Worm (Caenorhabditis elegans) whole organism, early embryonic: ENCODE data around the gene F58F9.8.

Experiments used
- B0310.2 ChIP-seq: sonication (generic microtip); optimal IDR thresholded peaks from 2 replicates; lab custom pipeline; 2016; ENCODE audit warnings: mild to moderate bottlenecking, missing genetic modification characterization, missing compliant biosample characterization
- F13C5.2 ChIP-seq: sonication (generic microtip); optimal IDR thresholded peaks from 2 replicates; lab custom pipeline; 2017; ENCODE audit warnings: mild to moderate bottlenecking, missing genetic modification characterization, inconsistent platforms, missing compliant biosample characterization
- aly-1 ChIP-seq: sonication (generic microtip); optimal IDR thresholded peaks from 2 replicates; lab custom pipeline; 2016; ENCODE audit warnings: missing genetic modification characterization, missing compliant biosample characterization
- ama-1 ChIP-seq: fragments of 150-350 bp; optimal IDR thresholded peaks from 2 replicates; lab custom pipeline; 2014
- ceh-13 ChIP-seq: fragments of 200-800 bp; sonication (Bioruptor generic); optimal IDR thresholded peaks from 2 replicates; lab custom pipeline; 2018; ENCODE audit warnings: mild to moderate bottlenecking, missing genetic modification characterization, missing compliant biosample characterization
- ceh-36 ChIP-seq: sonication (generic microtip); optimal IDR thresholded peaks from 2 replicates; lab custom pipeline; 2016; ENCODE audit warnings: missing genetic modification characterization, inconsistent platforms, missing compliant biosample characterization
- ets-7 ChIP-seq: sonication (generic microtip); optimal IDR thresholded peaks from 2 replicates; lab custom pipeline; 2016; ENCODE audit warnings: missing genotype, missing genetic modification characterization, missing compliant biosample characterization
- flt-1 ChIP-seq: fragments of 200-800 bp; sonication (Bioruptor generic); IDR thresholded peaks from 2 replicates; pipeline ENCODE4 v1.3.6; 2022; ENCODE audit warnings: missing genetic modification characterization, missing compliant biosample characterization
- hmbx-1 ChIP-seq: sonication (generic microtip); optimal IDR thresholded peaks from 2 replicates; lab custom pipeline; 2016; ENCODE audit warnings: mild to moderate bottlenecking, missing genetic modification characterization, missing compliant biosample characterization
- hmg-4 ChIP-seq: fragments of 200-800 bp; sonication (Bioruptor generic); optimal IDR thresholded peaks from 2 replicates; lab custom pipeline; 2018; ENCODE audit warnings: mild to moderate bottlenecking, missing genetic modification characterization, missing compliant biosample characterization
- hnd-1 ChIP-seq: sonication (generic microtip); optimal IDR thresholded peaks from 2 replicates; lab custom pipeline; 2016; ENCODE audit warnings: missing genetic modification characterization, missing compliant biosample characterization
- pes-1 ChIP-seq: fragments of 200-800 bp; sonication (Bioruptor generic); IDR thresholded peaks from 2 replicates; pipeline ENCODE4 v1.3.6; 2022; ENCODE audit warnings: missing genetic modification reagents, missing genetic modification characterization, missing compliant biosample characterization
- scrt-1 ChIP-seq: fragments of 200-800 bp; sonication (Bioruptor generic); IDR thresholded peaks from 2 replicates; pipeline ENCODE4 v1.3.6; 2022; ENCODE audit warnings: missing genetic modification characterization, missing compliant biosample characterization
- sea-1 ChIP-seq: fragments of 200-800 bp; sonication (Bioruptor generic); conservative IDR thresholded peaks from 2 replicates; pipeline ENCODE4 v1.3.6; 2022; ENCODE audit warnings: missing genetic modification characterization, missing compliant biosample characterization
- tbx-11 ChIP-seq: fragments of 200-800 bp; sonication (Bioruptor generic); IDR thresholded peaks from 2 replicates; pipeline ENCODE4 v1.3.6; 2022; ENCODE audit warnings: missing genetic modification characterization, missing compliant biosample characterization
- tbx-37 ChIP-seq: fragments of 200-800 bp; sonication (Bioruptor generic); conservative IDR thresholded peaks from 2 replicates; pipeline ENCODE4 v1.3.6; 2022; ENCODE audit warnings: missing genetic modification reagents, missing genetic modification characterization, missing compliant biosample characterization
- tra-4 ChIP-seq: sonication (generic microtip); optimal IDR thresholded peaks from 2 replicates; lab custom pipeline; 2017; ENCODE audit warnings: missing genetic modification characterization, missing compliant biosample characterization

The F58F9.8 gene

ce11 chrIV:6237508-6238227 lies at the start of gene F58F9.8, which contains the start of gene F58F9.6:
TSS of gene F58F9.8 (plus strand) at chrIV:6238177.
TSS of gene F58F9.6 (minus strand) at chrIV:6237608.
- TF ChIP-seq hnd-1 (tag; lab: Kevin White, UChicago) (no peak), tbx-11 (GFP tag; lab: Robert Waterston, UW) (no peak), tra-4 (tag; lab: Kevin White, UChicago) (no peak), hmbx-1 (tag; lab: Kevin White, UChicago) (no peak), F13C5.2 (tag; lab: Kevin White, UChicago) (no peak), sea-1 (GFP tag; lab: Robert Waterston, UW) (no peak)

ce11 chrIV:6200249-6200648 lies 37.7 kb upstream of the F58F9.8 start:
- no peak for TF ChIP-seq aly-1
- TF ChIP-seq pes-1 (GFP tag; lab: Robert Waterston, UW) = no peak
- no peak for TF ChIP-seq ceh-36 (tag; lab: Kevin White, UChicago)
- TF ChIP-seq tra-4 (tag; lab: Kevin White, UChicago) = no peak

ce11 chrIV:6201769-6202168 lies 36.2 kb upstream of the F58F9.8 start, which contains the start of gene tkr-2:
TSS of gene tkr-2 (plus strand) at chrIV:6202069.
- TF ChIP-seq pes-1 (GFP tag; lab: Robert Waterston, UW) = no peak

DNA sequence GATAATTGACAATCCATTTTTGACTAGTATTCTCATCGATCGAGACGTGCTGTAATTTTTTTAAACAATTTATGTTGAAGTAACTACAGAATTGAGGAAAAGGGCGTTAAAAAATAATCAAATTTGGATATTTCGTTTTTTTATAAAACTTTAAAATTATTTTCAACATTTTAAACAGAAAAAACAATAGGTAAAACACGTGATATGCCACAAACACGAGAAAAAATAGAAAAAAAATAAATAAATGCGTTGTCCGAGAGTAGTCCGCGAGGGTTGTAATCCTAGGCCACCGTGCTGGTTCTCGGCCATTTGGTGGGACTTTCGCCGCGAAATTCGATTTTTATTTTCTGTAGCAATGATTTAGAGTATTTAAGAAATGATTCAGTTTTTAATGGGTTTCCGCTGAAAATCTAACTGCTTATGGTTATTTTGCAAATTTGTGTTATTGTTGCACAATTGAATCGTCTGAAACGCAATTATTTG lies 31.6 kb upstream of the F58F9.8 start, which contains the start of gene C49A9.10:
TSS of gene C49A9.10 (minus strand) at position 51 of the 483 bp plus-strand sequence.
- no peak for TF ChIP-seq ama-1 (lab: Kevin White, UChicago)
- peak; percentile 10; the same call in 1 of the 2 replicates for TF ChIP-seq flt-1
- peak; percentile 35 for TF ChIP-seq F13C5.2 (tag; lab: Kevin White, UChicago)
- TF ChIP-seq hnd-1 (tag; lab: Kevin White, UChicago) = no peak
- TF ChIP-seq B0310.2 = no peak
- TF ChIP-seq pes-1 (GFP tag; lab: Robert Waterston, UW) = peak; percentile 74; the same call in 1 of the 2 replicates
- TF ChIP-seq tbx-37 (GFP tag; lab: Robert Waterston, UW) = peak; percentile 90
- TF ChIP-seq sea-1 (GFP tag; lab: Robert Waterston, UW) = no peak
- no peak for TF ChIP-seq tbx-11 (GFP tag; lab: Robert Waterston, UW)
- TF ChIP-seq scrt-1 (GFP tag; lab: Robert Waterston, UW) = 0 out of 2 replicates have a peak, but pooled peaks have one; percentile 23

DNA sequence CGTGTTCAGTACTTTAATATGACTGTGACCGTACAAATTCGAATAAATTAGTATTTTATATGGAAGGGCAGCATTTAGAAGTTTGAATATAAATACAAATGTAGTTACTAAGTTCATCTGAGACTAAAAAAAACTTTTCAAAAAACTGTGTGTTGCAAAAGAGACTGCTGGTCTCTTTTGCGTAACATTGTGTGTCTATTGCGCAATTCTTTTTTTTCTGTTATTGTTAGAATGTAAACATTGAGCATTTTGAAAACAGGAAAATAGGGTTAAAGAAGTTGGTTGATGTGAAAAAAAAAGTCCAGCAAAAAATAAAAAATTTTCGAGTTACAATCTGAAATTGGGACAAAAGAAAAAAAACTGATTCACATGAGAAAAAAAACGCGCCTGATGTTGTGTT lies 28.6 kb upstream of the F58F9.8 start:
- TF ChIP-seq B0310.2 (no peak), ceh-13 (no peak), flt-1 (no peak), tbx-11 (GFP tag; lab: Robert Waterston, UW) (no peak), hmg-4 (no peak), tbx-37 (GFP tag; lab: Robert Waterston, UW) (no peak), scrt-1 (GFP tag; lab: Robert Waterston, UW) (no peak), hnd-1 (tag; lab: Kevin White, UChicago) (no peak), sea-1 (GFP tag; lab: Robert Waterston, UW) (no peak), hmbx-1 (tag; lab: Kevin White, UChicago) (no peak), ama-1 (lab: Kevin White, UChicago) (no peak), F13C5.2 (tag; lab: Kevin White, UChicago) (no peak), pes-1 (GFP tag; lab: Robert Waterston, UW) (no peak), tra-4 (tag; lab: Kevin White, UChicago) (no peak), ceh-36 (tag; lab: Kevin White, UChicago) (no peak), ets-7 (no peak), aly-1 (no peak)

ce11 chrIV:6209958-6210357 lies 28.0 kb upstream of the F58F9.8 start:
- TF ChIP-seq tbx-37 (GFP tag; lab: Robert Waterston, UW) (peak; percentile 44; the same call in 1 of the 2 replicates), flt-1 (peak; percentile 62)

DNA sequence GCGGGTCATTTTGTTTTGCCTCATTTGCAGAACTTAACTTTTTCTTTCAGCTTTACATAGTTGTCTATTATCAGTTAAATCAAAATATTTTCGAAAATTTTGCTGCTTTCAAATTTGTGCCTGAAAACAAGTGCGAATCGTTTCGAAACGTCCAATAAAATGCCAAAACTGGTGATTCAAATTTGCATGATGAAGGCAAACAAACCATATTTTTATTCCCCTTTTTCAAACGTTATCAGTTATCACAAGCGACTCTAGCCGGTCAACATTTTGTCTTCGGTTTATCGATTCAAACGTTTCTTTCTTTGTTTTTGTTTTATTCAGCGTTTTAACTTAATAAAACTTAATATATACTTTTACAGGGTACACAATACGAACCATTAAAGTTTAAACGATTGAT lies 27.4 kb upstream of the F58F9.8 start, which contains the start of the genes ugt-24 and C49A9.6:
TSS of gene ugt-24 (minus strand) at position 147 of the 400 bp plus-strand sequence.
TSS of gene C49A9.6 (plus strand) at position 363 of the 400 bp plus-strand sequence.
- TF ChIP-seq scrt-1 (GFP tag; lab: Robert Waterston, UW) = no peak
- no peak for TF ChIP-seq tbx-11 (GFP tag; lab: Robert Waterston, UW)
- no peak for TF ChIP-seq F13C5.2 (tag; lab: Kevin White, UChicago)
- no peak for TF ChIP-seq ceh-13

DNA sequence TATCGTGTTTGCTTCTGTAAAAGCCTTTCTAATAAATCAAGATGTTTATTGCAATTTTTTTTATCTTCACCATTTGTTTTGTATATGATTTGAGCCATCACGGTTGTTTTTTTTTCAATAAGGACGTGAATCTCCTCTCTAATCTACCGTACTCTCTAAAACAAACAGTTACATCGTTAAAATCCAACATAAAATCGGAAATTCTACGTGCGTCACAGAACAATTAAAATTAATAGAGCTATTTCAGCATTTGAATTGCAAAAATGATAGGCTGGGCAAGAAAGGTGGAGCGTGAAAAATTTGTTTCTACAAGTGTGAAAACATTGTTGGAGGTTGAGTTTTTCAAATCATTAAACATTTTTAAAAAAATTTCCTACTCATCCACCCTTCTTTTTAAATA lies 24.6 kb upstream of the F58F9.8 start, which contains the start of gene C49A9.5:
TSS of gene C49A9.5 (plus strand) at position 271 of the 400 bp plus-strand sequence.
- TF ChIP-seq B0310.2 (no peak), pes-1 (GFP tag; lab: Robert Waterston, UW) (no peak), ceh-36 (tag; lab: Kevin White, UChicago) (no peak), tbx-37 (GFP tag; lab: Robert Waterston, UW) (no peak), ama-1 (lab: Kevin White, UChicago) (no peak), tra-4 (tag; lab: Kevin White, UChicago) (no peak), flt-1 (no peak), sea-1 (GFP tag; lab: Robert Waterston, UW) (no peak), ceh-13 (no peak), hnd-1 (tag; lab: Kevin White, UChicago) (no peak), aly-1 (no peak), hmbx-1 (tag; lab: Kevin White, UChicago) (no peak), scrt-1 (GFP tag; lab: Robert Waterston, UW) (no peak)
